Fruit fly (Drosophila melanogaster) whole organism, adult: Measurements from ENCODE around the gene CG11893.

Experiments used
- CG11617 ChIP-seq: fragments of 200-800 bp; sonication (Bioruptor generic); optimal IDR thresholded peaks from 2 replicates; lab custom pipeline; 2017; ENCODE audit warnings: mild to moderate bottlenecking, missing biosample characterization, missing genetic modification reagents, missing genetic modification characterization
- CG12768 ChIP-seq: fragments of 200-800 bp; sonication (Bioruptor generic); optimal IDR thresholded peaks from 2 replicates; lab custom pipeline; 2017; ENCODE audit warnings: missing biosample characterization, missing genetic modification characterization, mild to moderate bottlenecking, moderate library complexity, missing genetic modification reagents
- CG14711 ChIP-seq: fragments of 200-800 bp; sonication (Bioruptor generic); optimal IDR thresholded peaks from 2 replicates; lab custom pipeline; 2018; ENCODE audit warnings: missing biosample characterization, mild to moderate bottlenecking, missing genetic modification characterization, moderate library complexity
- CG1620 ChIP-seq: fragments of 200-800 bp; sonication (Bioruptor generic); optimal IDR thresholded peaks from 2 replicates; lab custom pipeline; 2016; ENCODE audit warnings: missing biosample characterization, missing genetic modification characterization
- CG33017 ChIP-seq: fragments of 200-800 bp; sonication (Bioruptor generic); optimal IDR thresholded peaks from 2 replicates; lab custom pipeline; 2018; ENCODE audit warnings: missing biosample characterization, mild to moderate bottlenecking, missing genetic modification characterization, moderate library complexity
- CG5204 ChIP-seq: fragments of 200-800 bp; sonication (Bioruptor generic); optimal IDR thresholded peaks from 2 replicates; lab custom pipeline; 2016; ENCODE audit warnings: missing biosample characterization, missing genetic modification characterization
- CG7045 ChIP-seq: fragments of 200-800 bp; sonication (Bioruptor generic); optimal IDR thresholded peaks from 2 replicates; lab custom pipeline; 2017; ENCODE audit warnings: missing biosample characterization, mild to moderate bottlenecking, missing genetic modification characterization
- CG7101 ChIP-seq: fragments of 200-800 bp; sonication (Bioruptor generic); optimal IDR thresholded peaks from 2 replicates; lab custom pipeline; 2018; ENCODE audit warnings: missing biosample characterization, mild to moderate bottlenecking, missing genetic modification characterization, moderate library complexity
- Clk ChIP-seq: fragments of 200-800 bp; sonication (Bioruptor generic); optimal IDR thresholded peaks from 2 replicates; lab custom pipeline; 2017; ENCODE audit warnings: missing biosample characterization, missing genetic modification characterization
- Crg-1 ChIP-seq: fragments of 200-800 bp; sonication (Bioruptor generic); optimal IDR thresholded peaks from 2 replicates; lab custom pipeline; 2016; ENCODE audit warnings: missing biosample characterization, missing genetic modification characterization
- Hr96 ChIP-seq: fragments of 200-800 bp; sonication (Bioruptor generic); optimal IDR thresholded peaks from 2 replicates; lab custom pipeline; 2016; ENCODE audit warnings: missing biosample characterization, missing genetic modification characterization
- Mnt ChIP-seq: fragments of 200-800 bp; sonication (Bioruptor generic); optimal IDR thresholded peaks from 2 replicates; lab custom pipeline; 2016; ENCODE audit warnings: missing biosample characterization, mild to moderate bottlenecking, missing genetic modification characterization
- bab1 ChIP-seq: fragments of 200-800 bp; sonication (Bioruptor generic); optimal IDR thresholded peaks from 3 replicates; lab custom pipeline; 2019; ENCODE audit warnings: missing biosample characterization, mild to moderate bottlenecking, missing genetic modification characterization, moderate library complexity
- cic ChIP-seq: fragments of 200-800 bp; sonication (Bioruptor generic); optimal IDR thresholded peaks from 2 replicates; lab custom pipeline; 2017; ENCODE audit warnings: missing biosample characterization, mild to moderate bottlenecking, missing genetic modification characterization, moderate library complexity
- cnc ChIP-seq, 2 experiments: fragments of >200 bp; optimal IDR thresholded peaks; 2 replicates each; lab custom pipeline; 2017
- kay ChIP-seq: fragments of 200-800 bp; sonication (Bioruptor generic); peaks from one replicate; lab custom pipeline; 2016; ENCODE audit warnings: missing biosample characterization, missing genetic modification characterization, borderline replicate concordance
- ovo ChIP-seq: fragments of 200-800 bp; sonication (Bioruptor generic); optimal IDR thresholded peaks from 2 replicates; lab custom pipeline; 2016; ENCODE audit warnings: missing biosample characterization, missing genetic modification characterization
- pad ChIP-seq: fragments of 200-800 bp; sonication (Bioruptor generic); optimal IDR thresholded peaks from 3 replicates; lab custom pipeline; 2017; ENCODE audit warnings: missing biosample characterization, missing genetic modification characterization, mild to moderate bottlenecking, moderate library complexity, missing genetic modification reagents
- tj ChIP-seq: fragments of 200-800 bp; sonication (Bioruptor generic); optimal IDR thresholded peaks from 3 replicates; lab custom pipeline; 2017; ENCODE audit warnings: missing biosample characterization, mild to moderate bottlenecking, missing genetic modification characterization, moderate library complexity
- toe ChIP-seq: fragments of 200-800 bp; sonication (Bioruptor generic); optimal IDR thresholded peaks from 2 replicates; lab custom pipeline; 2016; ENCODE audit warnings: missing biosample characterization, missing genetic modification characterization

CG11893 gene

DNA sequence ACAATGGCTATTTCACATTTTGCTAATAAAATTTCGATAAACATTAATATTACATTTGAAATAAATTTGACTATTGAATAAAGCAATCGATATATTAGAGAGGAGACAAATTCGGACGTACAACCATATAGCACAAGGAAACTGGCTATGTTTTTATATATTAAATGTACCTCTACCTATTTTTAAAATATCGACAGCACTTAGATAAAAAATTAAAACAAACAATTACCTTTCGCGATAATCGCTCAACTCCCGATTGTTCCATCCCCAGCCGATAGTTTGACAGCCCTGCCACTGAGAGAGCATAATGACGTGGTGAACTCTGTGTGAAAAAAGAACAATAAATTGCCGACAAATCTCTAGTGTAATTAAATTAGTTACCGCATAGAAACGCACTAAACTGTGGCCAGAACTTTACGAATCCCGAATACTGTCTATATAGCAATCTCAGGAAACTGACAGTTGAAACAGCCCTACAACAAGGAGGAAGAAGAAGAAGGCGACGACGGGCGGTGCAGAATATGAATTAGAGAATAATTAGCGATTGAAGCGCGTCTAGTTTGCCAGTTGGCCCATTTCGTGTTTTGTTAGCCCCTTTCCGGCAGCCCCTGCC is 31.0 kb upstream of the CG11893 start, which contains the start of gene CG11857:
TSS of gene CG11857 (plus strand) at position 271 of the 613 bp plus-strand sequence.
- peak; percentile 99 for TF ChIP-seq CG1620
- TF ChIP-seq CG11617 = peak; percentile 97
- peak; percentile 97 for TF ChIP-seq CG7045 (GFP tag; lab: Kevin White, UChicago)
- peak; percentile 84 for TF ChIP-seq cic (GFP tag; lab: Kevin White, UChicago)
- peak; percentile 98 for TF ChIP-seq Hr96
- TF ChIP-seq CG5204 (GFP tag; lab: Kevin White, UChicago) = no peak
- TF ChIP-seq Clk = peak; percentile 98
- TF ChIP-seq cnc (optimal IDR thresholded peaks at IDR 0.05; lab: Kevin White, UChicago) = no peak
- TF ChIP-seq CG7101 (tag; lab: Kevin White, UChicago) = peak; percentile 98
- TF ChIP-seq kay (GFP tag; lab: Kevin White, UChicago) = no peak
- TF ChIP-seq toe = peak; percentile 99
- TF ChIP-seq pad (GFP tag; lab: Kevin White, UChicago) = peak; percentile 89
- peak; percentile 95 for TF ChIP-seq CG33017
- peak; percentile 92 for TF ChIP-seq Mnt (GFP tag; lab: Kevin White, UChicago)
- peak; percentile 87 for TF ChIP-seq tj (GFP tag; lab: Kevin White, UChicago)
- TF ChIP-seq bab1 = peak; percentile 98
- TF ChIP-seq Crg-1 (GFP tag; lab: Kevin White, UChicago) = peak; percentile 98
- TF ChIP-seq ovo (GFP tag; lab: Kevin White, UChicago) = peak; percentile 94
- TF ChIP-seq CG12768 (GFP tag; lab: Kevin White, UChicago) = peak; percentile 98
- TF ChIP-seq CG14711 (tag; lab: Kevin White, UChicago) = peak; percentile 94

DNA sequence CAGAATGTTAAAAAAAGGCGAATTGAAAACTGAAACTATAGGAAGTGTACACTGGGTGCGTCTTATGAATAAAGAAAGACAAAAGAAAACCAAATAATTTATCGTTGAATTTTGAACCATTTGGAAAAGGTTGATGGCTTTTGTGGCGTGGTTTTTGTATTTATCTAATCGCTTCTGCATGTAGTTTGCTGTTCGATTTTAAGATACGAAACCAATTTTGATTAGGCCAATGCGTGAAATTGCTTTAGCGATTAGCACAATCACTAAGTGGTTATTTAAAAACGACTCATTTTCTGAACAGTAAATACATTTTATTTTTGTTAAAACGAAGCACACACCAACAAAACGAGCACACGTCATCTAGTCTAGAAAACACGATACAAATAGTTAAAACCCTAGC is 29.0 kb upstream of the CG11893 start:
- TF ChIP-seq pad (GFP tag; lab: Kevin White, UChicago) (no peak), cic (GFP tag; lab: Kevin White, UChicago) (peak; percentile 16)

dm6 chr3R:25262322-25262761 is 27.3 kb upstream of the CG11893 start, which contains the start of the genes Kdsr and CG11858:
Kdsr (minus strand) TSS chr3R:25262498.
CG11858 (plus strand) TSS chr3R:25262741.
- TF ChIP-seq pad (GFP tag; lab: Kevin White, UChicago) = peak; percentile 44
- TF ChIP-seq Clk = peak; percentile 40
- TF ChIP-seq toe = no peak
- peak; percentile 83 for TF ChIP-seq Mnt (GFP tag; lab: Kevin White, UChicago)
- peak; percentile 24 for TF ChIP-seq ovo (GFP tag; lab: Kevin White, UChicago)
- peak; percentile 75 for TF ChIP-seq cic (GFP tag; lab: Kevin White, UChicago)
- peak; percentile 27 for TF ChIP-seq Crg-1 (GFP tag; lab: Kevin White, UChicago)
- no peak for TF ChIP-seq kay (GFP tag; lab: Kevin White, UChicago)
- peak; percentile 66 for TF ChIP-seq CG12768 (GFP tag; lab: Kevin White, UChicago)
- TF ChIP-seq Hr96 = no peak
- peak; percentile 84 for TF ChIP-seq bab1
- peak; percentile 42 for TF ChIP-seq CG7045 (GFP tag; lab: Kevin White, UChicago)
- peak; percentile 39 for TF ChIP-seq tj (GFP tag; lab: Kevin White, UChicago)
- TF ChIP-seq CG11617 = peak; percentile 64
- no peak for TF ChIP-seq CG5204 (GFP tag; lab: Kevin White, UChicago)
- TF ChIP-seq CG14711 (tag; lab: Kevin White, UChicago) = peak; percentile 74
- no peak for TF ChIP-seq cnc (optimal IDR thresholded peaks at IDR 0.05; lab: Kevin White, UChicago)
- TF ChIP-seq CG33017 = peak; percentile 48
- TF ChIP-seq CG1620 = peak; percentile 58
- TF ChIP-seq CG7101 (tag; lab: Kevin White, UChicago) = peak; percentile 81

DNA sequence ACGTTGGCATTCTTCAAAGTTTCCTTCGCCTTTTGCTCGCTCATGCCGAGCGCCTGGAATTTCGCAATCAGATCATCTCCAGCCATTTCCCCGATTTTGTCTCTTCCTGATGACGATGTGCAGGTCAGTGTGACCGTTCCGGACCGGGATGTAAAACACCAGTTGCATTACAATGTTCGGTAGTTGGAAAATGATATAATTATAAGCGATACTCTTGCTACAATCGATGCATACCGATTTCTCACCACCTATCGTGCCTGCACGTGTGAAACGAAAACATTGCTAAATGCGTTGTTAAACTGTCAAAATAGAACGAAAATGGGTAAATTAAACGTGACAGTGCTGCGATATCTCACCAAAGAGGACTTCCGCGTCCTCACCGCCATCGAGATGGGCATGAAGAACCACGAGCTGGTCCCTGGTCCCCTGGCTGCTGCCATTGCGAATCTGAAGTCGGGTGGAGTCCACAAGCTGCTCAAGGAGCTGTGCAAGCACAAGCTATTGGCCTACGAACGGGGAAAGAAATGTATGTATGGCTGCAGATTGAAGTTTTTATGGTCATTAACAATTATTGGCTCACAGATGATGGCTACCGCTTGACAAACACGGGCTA is 24.0 kb upstream of the CG11893 start, which contains the start of the genes GlnRS and RIOK2:
TSS of gene GlnRS (minus strand) at position 133 of the 613 bp plus-strand sequence.
TSS of gene RIOK2 (plus strand) at position 256 of the 613 bp plus-strand sequence.
- TF ChIP-seq Crg-1 (GFP tag; lab: Kevin White, UChicago) (peak; percentile 4), kay (GFP tag; lab: Kevin White, UChicago) (no peak), bab1 (peak; percentile 73), CG33017 (no peak), cic (GFP tag; lab: Kevin White, UChicago) (peak; percentile 30), CG12768 (GFP tag; lab: Kevin White, UChicago) (no peak), CG5204 (GFP tag; lab: Kevin White, UChicago) (no peak), CG11617 (peak; percentile 18), pad (GFP tag; lab: Kevin White, UChicago) (peak; percentile 26), CG14711 (tag; lab: Kevin White, UChicago) (peak; percentile 4), Clk (peak; percentile 3), CG7101 (tag; lab: Kevin White, UChicago) (peak; percentile 39), Mnt (GFP tag; lab: Kevin White, UChicago) (peak; percentile 100), tj (GFP tag; lab: Kevin White, UChicago) (peak; percentile 21)

- no peak for TF ChIP-seq pad (GFP tag; lab: Kevin White, UChicago)
- TF ChIP-seq bab1 = no peak
- no peak for TF ChIP-seq CG7045 (GFP tag; lab: Kevin White, UChicago)
- no peak for TF ChIP-seq Crg-1 (GFP tag; lab: Kevin White, UChicago)
- TF ChIP-seq CG5204 (GFP tag; lab: Kevin White, UChicago) = no peak
- TF ChIP-seq CG12768 (GFP tag; lab: Kevin White, UChicago) = no peak
- no peak for TF ChIP-seq tj (GFP tag; lab: Kevin White, UChicago)
- TF ChIP-seq cnc (optimal IDR thresholded peaks at IDR 0.05; lab: Kevin White, UChicago) = no peak
- TF ChIP-seq CG33017 = no peak
These were observed 22.9 kb upstream of the CG11893 start for dm6 chr3R:25266751-25267150.
